Worm (Caenorhabditis elegans) whole organism, L4/young adult: ENCODE data around the gene C10E2.2.

Experiments used
- W03F9.2 ChIP-seq: fragments of 150-350 bp; optimal IDR thresholded peaks from 2 replicates; lab custom pipeline; 2014; ENCODE audit warnings: missing biosample characterization, missing genetic modification characterization
- him-1 ChIP-seq: sonication (generic microtip); optimal IDR thresholded peaks from 2 replicates; lab custom pipeline; 2016; ENCODE audit warnings: missing genotype, missing genetic modification reagents, missing genetic modification characterization, missing compliant biosample characterization

ce11 chrX:16696822-16697221, 48.2 kb upstream of the C10E2.2 start:
- TF ChIP-seq him-1 (tag; lab: Kevin White, UChicago) (no peak), W03F9.2 (tag; lab: Kevin White, UChicago) (no peak)
